Worm (Caenorhabditis elegans) whole organism, early embryonic: ENCODE data around the gene sdz-28.

Source experiments
- B0310.2 ChIP-seq: sonication (generic microtip); optimal IDR thresholded peaks from 2 replicates; lab custom pipeline; 2016; ENCODE audit warnings: mild to moderate bottlenecking, missing genetic modification characterization, missing compliant biosample characterization
- F13C5.2 ChIP-seq: sonication (generic microtip); optimal IDR thresholded peaks from 2 replicates; lab custom pipeline; 2017; ENCODE audit warnings: mild to moderate bottlenecking, missing genetic modification characterization, inconsistent platforms, missing compliant biosample characterization
- aly-1 ChIP-seq: sonication (generic microtip); optimal IDR thresholded peaks from 2 replicates; lab custom pipeline; 2016; ENCODE audit warnings: missing genetic modification characterization, missing compliant biosample characterization
- ama-1 ChIP-seq: fragments of 150-350 bp; optimal IDR thresholded peaks from 2 replicates; lab custom pipeline; 2014
- ets-7 ChIP-seq: sonication (generic microtip); optimal IDR thresholded peaks from 2 replicates; lab custom pipeline; 2016; ENCODE audit warnings: missing genotype, missing genetic modification characterization, missing compliant biosample characterization
- flt-1 ChIP-seq: fragments of 200-800 bp; sonication (Bioruptor generic); IDR thresholded peaks from 2 replicates; pipeline ENCODE4 v1.3.6; 2022; ENCODE audit warnings: missing genetic modification characterization, missing compliant biosample characterization
- hmbx-1 ChIP-seq: sonication (generic microtip); optimal IDR thresholded peaks from 2 replicates; lab custom pipeline; 2016; ENCODE audit warnings: mild to moderate bottlenecking, missing genetic modification characterization, missing compliant biosample characterization
- hmg-4 ChIP-seq: fragments of 200-800 bp; sonication (Bioruptor generic); optimal IDR thresholded peaks from 2 replicates; lab custom pipeline; 2018; ENCODE audit warnings: mild to moderate bottlenecking, missing genetic modification characterization, missing compliant biosample characterization
- tbx-11 ChIP-seq: fragments of 200-800 bp; sonication (Bioruptor generic); IDR thresholded peaks from 2 replicates; pipeline ENCODE4 v1.3.6; 2022; ENCODE audit warnings: missing genetic modification characterization, missing compliant biosample characterization
- tra-4 ChIP-seq: sonication (generic microtip); optimal IDR thresholded peaks from 2 replicates; lab custom pipeline; 2017; ENCODE audit warnings: missing genetic modification characterization, missing compliant biosample characterization

ce11 chrII:2140817-2141216, 9.9 kb downstream of the sdz-28 start, which contains the start of gene C40A11.3:
- TF ChIP-seq aly-1 (tag; lab: Kevin White, UChicago), result no peak
- TF ChIP-seq ama-1 (lab: Kevin White, UChicago), result no peak
- TF ChIP-seq B0310.2, result no peak
- no peak for TF ChIP-seq flt-1
- no peak for TF ChIP-seq ets-7
- no peak for TF ChIP-seq hmbx-1
- TF ChIP-seq hmg-4 (GFP tag; lab: Kevin White, UChicago), result no peak
- no peak for TF ChIP-seq F13C5.2 (tag; lab: Kevin White, UChicago)
- TF ChIP-seq tbx-11 (GFP tag; lab: Robert Waterston, UW), result no peak
- TF ChIP-seq tra-4 (tag; lab: Kevin White, UChicago), result no peak
